Fruit fly (Drosophila melanogaster): ENCODE results near the gene CG11837.

CG11837 gene

DNA sequence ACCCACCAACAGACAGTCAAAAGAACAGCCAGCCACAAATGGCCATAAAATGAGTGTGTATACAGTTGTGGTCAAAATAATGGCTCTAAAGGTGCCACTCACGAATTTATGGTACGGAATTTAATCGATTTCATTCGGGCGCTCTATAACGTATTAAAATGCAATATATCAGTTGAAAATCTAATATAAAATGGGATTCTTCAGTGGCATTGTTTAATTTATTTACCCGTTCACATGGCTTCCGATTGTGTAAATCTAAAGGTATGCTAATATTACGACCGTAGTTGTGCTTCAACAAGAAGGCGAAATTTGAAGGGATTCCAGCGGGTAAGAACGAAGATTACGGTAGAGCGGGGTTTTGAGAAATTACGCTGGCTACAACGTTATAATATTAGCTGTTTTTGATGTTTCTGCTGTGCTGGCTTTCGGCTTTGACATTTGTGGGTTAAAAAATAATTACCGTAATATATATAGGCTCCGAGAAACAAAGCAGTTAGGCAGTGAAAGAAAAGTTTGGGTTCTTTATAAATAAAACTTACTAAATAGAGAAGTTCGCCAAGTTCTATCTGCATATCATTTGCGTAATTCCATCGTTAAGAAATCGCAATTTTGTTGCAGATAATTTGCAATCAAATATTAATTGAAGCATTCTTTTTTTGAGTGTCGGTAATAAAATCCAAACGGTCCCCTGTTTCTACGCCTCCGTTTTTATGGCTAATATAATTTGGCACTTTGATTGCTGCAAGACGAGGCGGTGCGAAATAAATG, 26.5 kb downstream of the CG11837 start:
- TF ChIP-seq cic (GFP tag; optimal IDR thresholded peaks at IDR 0.05) = no peak

DNA sequence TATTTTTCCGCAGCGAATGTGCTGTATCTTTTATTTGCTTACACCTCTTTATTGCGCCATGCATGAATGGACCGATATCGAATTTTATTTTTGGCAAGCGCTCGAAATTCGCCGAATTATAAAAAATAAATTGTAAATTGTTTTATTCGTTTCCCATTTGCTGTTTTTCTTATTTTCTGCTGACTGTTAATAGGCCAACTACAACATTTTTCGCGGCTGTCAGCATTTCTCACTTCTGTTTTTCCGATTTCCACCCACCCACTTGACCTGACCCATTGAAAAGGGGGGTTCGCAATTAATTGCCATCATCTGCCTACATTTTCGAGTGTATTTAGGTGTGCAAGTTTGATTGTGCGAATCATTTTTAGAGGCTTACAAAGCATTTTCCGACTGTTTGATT, 27.3 kb downstream of the CG11837 start:
- TF ChIP-seq tj (GFP tag; optimal IDR thresholded peaks at IDR 0.05) (peak; percentile 92), cnc (optimal IDR thresholded peaks at IDR 0.05) (no peak), Hr96 (GFP tag; optimal IDR thresholded peaks at IDR 0.05) (no peak), CG33017 (tag; optimal IDR thresholded peaks at IDR 0.05) (no peak)

DNA sequence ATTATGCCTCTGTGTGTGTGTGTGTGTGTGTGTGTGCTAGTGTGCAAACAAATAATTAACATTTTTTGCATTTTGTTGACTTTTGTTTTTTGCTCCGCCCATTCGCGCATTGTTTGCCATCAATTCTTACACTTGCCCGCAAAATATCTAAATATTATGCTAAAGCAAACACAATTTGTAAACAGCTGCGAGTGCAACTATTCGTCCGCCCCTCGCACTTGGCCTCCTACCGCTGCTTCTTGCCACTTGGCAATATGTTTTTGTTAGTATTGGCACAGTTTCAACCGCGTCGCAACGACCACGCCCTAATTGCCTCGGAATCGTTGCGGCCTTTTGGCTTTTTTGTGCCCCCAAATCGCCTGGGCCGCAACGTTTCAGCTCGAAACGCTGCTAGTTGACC, 28.3 kb downstream of the CG11837 start:
- peak; percentile 70 for TF ChIP-seq tj (GFP tag; optimal IDR thresholded peaks at IDR 0.05)
- TF ChIP-seq CG7101 (tag; optimal IDR thresholded peaks at IDR 0.05) = no peak
- peak; percentile 41 for TF ChIP-seq kay (GFP tag; ENCODE audit: borderline replicate concordance)
- TF ChIP-seq Crg-1 (GFP tag; optimal IDR thresholded peaks at IDR 0.05) = no peak

DNA sequence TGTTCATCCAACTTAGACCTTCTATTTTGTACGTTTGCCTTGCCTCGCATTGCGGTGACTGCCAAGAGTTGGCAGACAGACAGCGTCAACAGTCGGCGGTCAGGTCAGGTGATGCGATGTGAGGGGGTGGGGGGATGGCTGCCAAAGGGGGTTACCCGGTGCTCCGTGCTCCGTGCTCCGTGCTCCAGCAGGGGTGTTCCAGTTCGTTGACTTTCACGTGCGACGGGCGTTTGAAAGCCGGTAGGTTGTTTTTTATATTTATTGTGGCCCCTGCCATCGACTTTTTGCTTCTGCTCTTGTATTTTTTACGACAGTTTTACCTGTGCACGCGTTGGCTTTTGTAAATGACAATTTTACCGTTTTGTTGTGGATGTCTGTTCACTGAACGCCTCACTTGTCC, 32.7 kb downstream of the CG11837 start:
- TF ChIP-seq CG5204 (GFP tag; optimal IDR thresholded peaks at IDR 0.05) (no peak), bab1 (GFP tag; optimal IDR thresholded peaks at IDR 0.05) (no peak), CG1620 (GFP tag; optimal IDR thresholded peaks at IDR 0.05) (no peak), cnc (optimal IDR thresholded peaks at IDR 0.05) (no peak), CG14711 (tag; optimal IDR thresholded peaks at IDR 0.05) (no peak), ovo (GFP tag; optimal IDR thresholded peaks at IDR 0.05) (no peak), Crg-1 (GFP tag; optimal IDR thresholded peaks at IDR 0.05) (no peak), tj (GFP tag; optimal IDR thresholded peaks at IDR 0.05) (no peak), cic (GFP tag; optimal IDR thresholded peaks at IDR 0.05) (no peak), CG12768 (GFP tag; optimal IDR thresholded peaks at IDR 0.05) (no peak), Clk (GFP tag; optimal IDR thresholded peaks at IDR 0.05) (no peak), Mnt (GFP tag; optimal IDR thresholded peaks at IDR 0.05) (no peak), pad (GFP tag; optimal IDR thresholded peaks at IDR 0.05) (no peak), toe (GFP tag; optimal IDR thresholded peaks at IDR 0.05) (no peak), CG7101 (tag; optimal IDR thresholded peaks at IDR 0.05) (no peak), kay (GFP tag; ENCODE audit: borderline replicate concordance) (no peak), Hr96 (GFP tag; optimal IDR thresholded peaks at IDR 0.05) (no peak), CG11617 (GFP tag; optimal IDR thresholded peaks at IDR 0.05) (no peak)

DNA sequence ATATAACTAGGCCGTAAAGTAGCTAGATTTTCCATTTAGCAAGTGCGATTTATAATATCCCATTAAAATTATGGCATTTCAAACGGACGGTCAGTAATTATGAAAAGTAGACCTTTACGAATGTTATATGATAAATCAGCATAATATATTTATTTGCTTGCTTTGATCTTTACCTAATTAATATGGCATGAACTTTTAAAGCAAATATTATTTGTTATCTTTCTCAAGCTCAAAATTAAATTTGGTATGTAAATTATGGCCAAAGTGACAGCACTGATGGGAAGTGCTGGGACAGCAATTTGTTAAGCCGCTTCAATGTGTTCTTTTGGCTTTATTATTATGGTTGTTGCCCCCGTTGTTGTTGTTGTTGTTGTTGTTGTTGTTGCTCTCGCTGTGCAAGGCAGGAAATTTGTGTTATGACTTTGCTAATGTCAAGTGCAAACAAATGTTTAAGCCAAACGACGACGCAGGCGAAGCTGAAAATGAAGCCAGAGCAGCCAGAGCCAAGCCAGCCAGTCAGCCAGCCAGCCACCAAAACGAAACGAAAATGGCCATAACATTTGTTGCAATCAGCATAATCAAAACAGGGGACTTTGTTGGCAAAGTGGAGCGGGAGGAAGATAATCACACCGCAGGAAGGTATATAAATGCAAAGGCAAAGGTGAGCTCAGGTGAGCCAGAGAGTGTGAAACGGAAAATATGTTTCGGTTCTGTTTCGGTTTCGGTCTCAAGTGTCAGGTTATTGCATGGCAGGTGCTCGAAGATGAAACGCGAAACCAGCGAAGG, 33.4 kb downstream of the CG11837 start:
- TF ChIP-seq CG33017 (tag; optimal IDR thresholded peaks at IDR 0.05) (no peak), tj (GFP tag; optimal IDR thresholded peaks at IDR 0.05) (peak; percentile 96)

DNA sequence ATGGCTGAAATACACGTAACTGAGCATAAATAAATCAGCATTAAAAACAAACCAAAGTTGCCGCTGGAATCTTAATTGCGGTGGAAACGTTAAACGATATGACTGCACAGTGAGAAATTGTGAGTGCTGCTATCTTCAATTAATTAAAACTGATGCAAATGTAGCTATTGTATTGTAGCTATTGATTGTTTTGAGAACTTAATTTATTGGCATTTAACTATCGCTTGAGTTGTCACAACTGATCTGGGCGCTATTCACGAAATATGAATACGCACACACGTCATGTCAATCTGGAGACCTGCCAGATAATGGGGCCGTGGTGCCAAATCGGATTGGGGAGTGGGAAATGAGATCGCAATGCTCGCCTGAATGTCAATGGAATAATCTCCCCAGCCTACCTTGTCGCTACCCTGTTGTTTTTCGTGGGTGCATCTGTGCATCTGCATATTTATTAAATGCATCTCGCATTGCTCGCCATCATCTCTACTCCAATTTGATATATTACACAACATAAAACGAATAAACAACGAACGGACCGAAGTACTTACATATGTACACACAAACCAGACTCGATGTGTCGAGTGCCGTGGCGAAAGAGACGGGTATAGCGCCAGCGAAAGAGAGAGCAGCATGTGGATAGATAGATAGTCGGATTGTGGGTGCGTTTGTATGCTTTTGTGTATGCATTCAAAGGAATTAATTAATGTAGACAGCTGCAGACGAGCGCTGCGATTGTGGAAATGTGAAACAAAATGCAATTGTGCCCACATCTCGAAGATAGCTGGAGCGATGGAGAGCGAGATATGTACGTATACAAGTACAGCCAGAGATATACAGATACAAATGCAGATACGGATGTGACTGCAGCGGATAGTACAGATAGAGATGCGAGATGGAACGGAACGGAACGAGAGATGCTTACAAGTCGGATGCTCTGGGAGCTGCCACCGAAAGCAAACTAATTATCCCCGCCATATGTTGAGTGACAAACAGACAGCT, 34.5 kb downstream of the CG11837 start:
- TF ChIP-seq tj (GFP tag; optimal IDR thresholded peaks at IDR 0.05) (no peak), CG12768 (GFP tag; optimal IDR thresholded peaks at IDR 0.05) (peak; percentile 51), cic (GFP tag; optimal IDR thresholded peaks at IDR 0.05) (peak; percentile 5), Hr96 (GFP tag; optimal IDR thresholded peaks at IDR 0.05) (no peak), CG7045 (GFP tag; optimal IDR thresholded peaks at IDR 0.05) (peak; percentile 2), CG5204 (GFP tag; optimal IDR thresholded peaks at IDR 0.05) (no peak), CG1620 (GFP tag; optimal IDR thresholded peaks at IDR 0.05) (no peak), Crg-1 (GFP tag; optimal IDR thresholded peaks at IDR 0.05) (no peak), kay (GFP tag; ENCODE audit: borderline replicate concordance) (peak; percentile 66), bab1 (GFP tag; optimal IDR thresholded peaks at IDR 0.05) (no peak), toe (GFP tag; optimal IDR thresholded peaks at IDR 0.05) (no peak), Mnt (GFP tag; optimal IDR thresholded peaks at IDR 0.05) (no peak), CG7101 (tag; optimal IDR thresholded peaks at IDR 0.05) (no peak), CG33017 (tag; optimal IDR thresholded peaks at IDR 0.05) (no peak), CG14711 (tag; optimal IDR thresholded peaks at IDR 0.05) (no peak), cnc (optimal IDR thresholded peaks at IDR 0.05) (no peak), pad (GFP tag; optimal IDR thresholded peaks at IDR 0.05) (no peak), Clk (GFP tag; optimal IDR thresholded peaks at IDR 0.05) (no peak), ovo (GFP tag; optimal IDR thresholded peaks at IDR 0.05) (no peak), CG11617 (GFP tag; optimal IDR thresholded peaks at IDR 0.05) (no peak)
